Worm (Caenorhabditis elegans) whole organism, L2 larva: ENCODE results near the gene hmit-1.3.

ENCODE experiments used
- C34F6.9 ChIP-seq: fragments of 150-350 bp; optimal IDR thresholded peaks from 2 replicates; lab custom pipeline; 2014; ENCODE audit warnings: missing biosample characterization, missing genetic modification characterization
- F13H6.1 ChIP-seq: sonication (generic microtip); optimal IDR thresholded peaks from 2 replicates; lab custom pipeline; 2016; ENCODE audit warnings: missing genetic modification characterization, missing compliant biosample characterization
- R02D3.7 ChIP-seq: fragments of 150-350 bp; optimal IDR thresholded peaks from 2 replicates; lab custom pipeline; 2014; ENCODE audit warnings: missing biosample characterization, missing genetic modification characterization
- Y55F3AM.14 ChIP-seq: fragments of 200-800 bp; sonication (Bioruptor generic); optimal IDR thresholded peaks from 2 replicates; lab custom pipeline; 2018; ENCODE audit warnings: mild to moderate bottlenecking, missing genetic modification characterization, missing compliant biosample characterization
- ZK546.5 ChIP-seq: sonication (generic microtip); optimal IDR thresholded peaks from 2 replicates; lab custom pipeline; 2017; ENCODE audit warnings: missing biosample characterization, missing genetic modification characterization
- aly-2 ChIP-seq: fragments of 150-350 bp; optimal IDR thresholded peaks from 2 replicates; lab custom pipeline; 2014; ENCODE audit warnings: missing biosample characterization, missing genetic modification characterization
- ama-1 ChIP-seq: fragments of 150-350 bp; optimal IDR thresholded peaks from 2 replicates; lab custom pipeline; 2018; ENCODE audit warnings: inconsistent platforms
- blmp-1 ChIP-seq: sonication (generic microtip); optimal IDR thresholded peaks from 2 replicates; lab custom pipeline; 2017; ENCODE audit warnings: missing genetic modification characterization, mild to moderate bottlenecking, missing compliant biosample characterization, antibody characterized with exemption, moderate library complexity; ENCODE audit not compliant: insufficient read depth
- ceh-16 ChIP-seq: fragments of 150-350 bp; optimal IDR thresholded peaks from 2 replicates; lab custom pipeline; 2014; ENCODE audit warnings: missing biosample characterization, missing genetic modification characterization
- dmd-4 ChIP-seq: sonication (generic microtip); optimal IDR thresholded peaks from 2 replicates; lab custom pipeline; 2017; ENCODE audit warnings: missing biosample characterization, missing genetic modification characterization
- egl-27 ChIP-seq: sonication (generic microtip); optimal IDR thresholded peaks from 3 replicates; lab custom pipeline; 2017; ENCODE audit warnings: missing biosample characterization, missing genetic modification reagents, missing genetic modification characterization
- elt-3 ChIP-seq: sonication (generic microtip); optimal IDR thresholded peaks from 2 replicates; lab custom pipeline; 2017; ENCODE audit warnings: missing biosample characterization, missing genetic modification characterization
- fos-1 ChIP-seq: fragments of 150-350 bp; optimal IDR thresholded peaks from 2 replicates; lab custom pipeline; 2014; ENCODE audit warnings: missing biosample characterization, missing genetic modification characterization
- lin-11 ChIP-seq: fragments of 150-350 bp; sonication (generic microtip); optimal IDR thresholded peaks from 2 replicates; lab custom pipeline; 2014; ENCODE audit warnings: missing biosample characterization, missing genetic modification characterization, inconsistent platforms, mixed read lengths
- lin-13 ChIP-seq: fragments of 150-350 bp; optimal IDR thresholded peaks from 2 replicates; lab custom pipeline; 2014; ENCODE audit warnings: missing biosample characterization, missing genetic modification reagents, missing genetic modification characterization
- lsy-2 ChIP-seq, 2 experiments: fragments of 150-350 bp in 1 of 2; sonication (generic microtip) in 1 of 2; optimal IDR thresholded peaks; 2 replicates each; lab custom pipeline; 2014 to 2017; ENCODE audit warnings: missing biosample characterization in 2 of 2, missing genetic modification characterization in 2 of 2
- mab-5 ChIP-seq: fragments of 150-350 bp; optimal IDR thresholded peaks from 2 replicates; lab custom pipeline; 2014; ENCODE audit warnings: missing biosample characterization, missing genetic modification characterization
- mbf-1 ChIP-seq: sonication (generic microtip); optimal IDR thresholded peaks from 2 replicates; lab custom pipeline; 2017; ENCODE audit warnings: missing biosample characterization, missing genetic modification characterization
- mdl-1 ChIP-seq, 2 experiments: fragments of 150-350 bp in 1 of 2; sonication (generic microtip) in 1 of 2; optimal IDR thresholded peaks; 2 replicates each; lab custom pipeline; 2017; ENCODE audit warnings: missing biosample characterization in 2 of 2, missing genetic modification characterization in 2 of 2
- nhr-10 ChIP-seq: sonication (generic microtip); optimal IDR thresholded peaks from 2 replicates; lab custom pipeline; 2017; ENCODE audit warnings: missing biosample characterization, missing genetic modification characterization
- nhr-12 ChIP-seq: fragments of 150-350 bp; optimal IDR thresholded peaks from 2 replicates; lab custom pipeline; 2014; ENCODE audit warnings: missing biosample characterization, missing genetic modification characterization
- nhr-23 ChIP-seq: fragments of 150-350 bp; optimal IDR thresholded peaks from 2 replicates; lab custom pipeline; 2014; ENCODE audit warnings: missing biosample characterization, missing genetic modification reagents, missing genetic modification characterization
- nhr-237 ChIP-seq: fragments of 150-350 bp; optimal IDR thresholded peaks from 2 replicates; lab custom pipeline; 2014; ENCODE audit warnings: missing biosample characterization, missing genetic modification characterization
- nhr-25 ChIP-seq: fragments of 150-350 bp; sonication (generic microtip); optimal IDR thresholded peaks from 3 replicates; lab custom pipeline; 2014; ENCODE audit warnings: missing biosample characterization, missing genetic modification characterization
- nhr-6 ChIP-seq: fragments of 150-350 bp; optimal IDR thresholded peaks from 2 replicates; lab custom pipeline; 2014; ENCODE audit warnings: missing biosample characterization, missing genetic modification characterization
- nhr-77 ChIP-seq: fragments of 150-350 bp; optimal IDR thresholded peaks from 2 replicates; lab custom pipeline; 2014; ENCODE audit warnings: missing biosample characterization, missing genetic modification characterization
- peb-1 ChIP-seq: fragments of 150-350 bp; optimal IDR thresholded peaks from 2 replicates; lab custom pipeline; 2014; ENCODE audit warnings: missing biosample characterization, missing genetic modification characterization
- sem-4 ChIP-seq: fragments of 150-350 bp; optimal IDR thresholded peaks from 2 replicates; lab custom pipeline; 2014; ENCODE audit warnings: missing biosample characterization, missing genetic modification reagents, missing genetic modification characterization
- skn-1 ChIP-seq: sonication (generic microtip); optimal IDR thresholded peaks from 2 replicates; lab custom pipeline; 2017; ENCODE audit warnings: missing biosample characterization, missing genetic modification characterization
- sma-3 ChIP-seq: sonication (generic microtip); optimal IDR thresholded peaks from 2 replicates; lab custom pipeline; 2016; ENCODE audit warnings: missing genetic modification reagents, missing genetic modification characterization, missing compliant biosample characterization
- sma-9 ChIP-seq, 2 experiments: fragments of 150-350 bp in 1 of 2; sonication (generic microtip) in 1 of 2; optimal IDR thresholded peaks; 2 replicates each; lab custom pipeline; 2014 to 2016; ENCODE audit warnings: missing genetic modification characterization in 2 of 2, mild to moderate bottlenecking in 1 of 2, missing biosample characterization in 1 of 2, missing compliant biosample characterization in 1 of 2, missing genetic modification reagents in 1 of 2, moderate library complexity in 1 of 2
- snpc-4 ChIP-seq: fragments of 150-350 bp; optimal IDR thresholded peaks from 2 replicates; lab custom pipeline; 2014; ENCODE audit warnings: missing biosample characterization, missing genetic modification characterization
- unc-39 ChIP-seq: fragments of 150-350 bp; optimal IDR thresholded peaks from 2 replicates; lab custom pipeline; 2014; ENCODE audit warnings: missing biosample characterization, missing genetic modification characterization
- unc-55 ChIP-seq: fragments of 150-350 bp; sonication (generic microtip); optimal IDR thresholded peaks from 3 replicates; lab custom pipeline; 2014; ENCODE audit warnings: missing biosample characterization, missing genetic modification reagents, missing genetic modification characterization
- unc-62 ChIP-seq: fragments of 150-350 bp; optimal IDR thresholded peaks from 2 replicates; lab custom pipeline; 2014; ENCODE audit warnings: missing biosample characterization, missing genetic modification reagents, missing genetic modification characterization
- zag-1 ChIP-seq: fragments of 150-350 bp; optimal IDR thresholded peaks from 2 replicates; lab custom pipeline; 2014; ENCODE audit warnings: missing biosample characterization, missing genetic modification characterization
- ztf-1 ChIP-seq: fragments of 200-800 bp; sonication (Bioruptor generic); conservative IDR thresholded peaks from 2 replicates; pipeline ENCODE4 v1.3.6; 2022; ENCODE audit warnings: missing genetic modification characterization, missing compliant biosample characterization

The hmit-1.3 gene

DNA sequence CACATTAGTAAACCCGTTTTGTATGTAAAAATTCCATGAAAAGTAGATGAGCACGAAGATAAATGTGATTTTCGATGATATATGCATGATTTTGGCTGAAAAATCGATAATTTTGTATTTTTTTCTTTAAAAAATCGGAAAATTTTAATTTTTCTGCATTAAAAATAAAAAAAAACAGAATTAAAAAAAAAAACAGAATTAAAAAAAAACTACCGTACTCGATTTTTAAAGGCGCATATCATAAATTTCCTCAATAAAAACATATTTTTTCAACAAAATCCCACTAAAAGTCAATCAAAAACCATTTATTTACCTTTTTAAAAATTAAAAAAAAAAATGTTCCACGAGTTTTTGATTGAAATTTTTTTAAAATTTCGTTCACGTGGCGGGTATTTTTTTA, 26.3 kb downstream of the hmit-1.3 start, which contains the start of gene gly-14:
Gene gly-14, minus strand, starts transcription at position 101 of the 400 bp plus-strand sequence.
- TF ChIP-seq aly-2 (tag; lab: Kevin White, UChicago) (no peak), sem-4 (no peak), fos-1 (no peak), mdl-1 (tag; optimal IDR thresholded peaks at IDR 0.05; lab: Kevin White, UChicago) (no peak), unc-62 (GFP tag; lab: Kevin White, UChicago) (no peak), sma-9 (GFP tag; optimal IDR thresholded peaks at IDR 0.05; lab: Kevin White, UChicago) (no peak), sma-9 (tag; optimal IDR thresholded peaks at IDR 0.05; lab: Kevin White, UChicago) (no peak), egl-27 (tag; lab: Kevin White, UChicago) (no peak), lsy-2 (tag; optimal IDR thresholded peaks at IDR 0.05; lab: Kevin White, UChicago) (no peak), F13H6.1 (no peak), R02D3.7 (tag; lab: Kevin White, UChicago) (no peak), mbf-1 (tag; lab: Kevin White, UChicago) (no peak)
- TF ChIP-seq, all 48 proteins: peak for 0

DNA sequence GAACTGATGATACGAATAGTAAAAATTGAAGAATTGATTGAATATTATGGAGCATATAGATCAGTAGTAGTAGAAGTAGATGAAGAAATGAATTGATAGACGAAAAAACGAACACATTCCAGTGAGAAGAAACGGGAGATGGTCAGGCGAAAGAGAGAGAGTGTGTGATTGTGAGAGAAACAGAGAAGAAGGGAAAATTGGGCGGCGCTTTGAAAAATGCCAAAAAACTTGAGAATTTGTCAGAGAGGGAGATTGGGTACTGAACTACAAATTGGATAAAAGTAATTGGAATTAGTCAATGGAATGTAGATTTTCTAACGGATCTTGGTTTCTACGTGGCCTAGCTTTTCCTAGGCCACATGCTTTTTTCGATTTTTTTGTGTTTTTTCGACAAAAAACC, 31.2 kb downstream of the hmit-1.3 start, which contains the start of gene C34C12.7:
Gene C34C12.7, minus strand, starts transcription at position 118 of the 400 bp plus-strand sequence.
- TF ChIP-seq nhr-25 (no peak), ztf-1 (GFP tag; lab: Robert Waterston, UW) (no peak), nhr-237 (tag; lab: Kevin White, UChicago) (no peak), unc-39 (no peak), elt-3 (tag; lab: Kevin White, UChicago) (no peak), R02D3.7 (tag; lab: Kevin White, UChicago) (no peak), skn-1 (tag; lab: Kevin White, UChicago) (no peak), sma-9 (GFP tag; optimal IDR thresholded peaks at IDR 0.05; lab: Kevin White, UChicago) (no peak), sma-9 (tag; optimal IDR thresholded peaks at IDR 0.05; lab: Kevin White, UChicago) (no peak), snpc-4 (no peak), peb-1 (tag; lab: Kevin White, UChicago) (no peak), dmd-4 (tag; lab: Kevin White, UChicago) (no peak), nhr-23 (no peak), sem-4 (no peak), ceh-16 (tag; lab: Kevin White, UChicago) (no peak), nhr-10 (tag; lab: Kevin White, UChicago) (no peak)

DNA sequence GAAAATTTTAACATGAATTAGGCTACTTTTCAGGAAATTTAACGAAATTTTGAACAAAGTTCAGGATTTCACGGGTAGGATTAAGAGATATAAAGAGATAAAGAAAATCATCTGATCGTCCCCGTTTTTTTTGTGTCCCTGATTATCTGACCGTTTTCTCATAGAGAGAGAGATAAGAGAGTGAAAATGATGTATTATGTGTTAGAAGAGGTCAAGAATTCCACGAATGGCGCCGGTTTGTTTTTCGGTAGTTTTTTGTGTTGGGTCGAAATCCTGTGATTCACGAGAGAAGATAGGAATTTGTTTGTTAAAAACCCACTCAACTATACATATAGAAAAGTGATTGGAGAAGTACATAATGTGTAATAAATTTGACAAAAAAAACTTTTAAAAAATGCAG, 32.3 kb downstream of the hmit-1.3 start:
- TF ChIP-seq nhr-77 (tag; lab: Kevin White, UChicago) (no peak), mbf-1 (tag; lab: Kevin White, UChicago) (no peak), lin-11 (tag; lab: Kevin White, UChicago) (no peak), fos-1 (no peak), mab-5 (tag; lab: Kevin White, UChicago) (no peak), peb-1 (tag; lab: Kevin White, UChicago) (no peak)

DNA sequence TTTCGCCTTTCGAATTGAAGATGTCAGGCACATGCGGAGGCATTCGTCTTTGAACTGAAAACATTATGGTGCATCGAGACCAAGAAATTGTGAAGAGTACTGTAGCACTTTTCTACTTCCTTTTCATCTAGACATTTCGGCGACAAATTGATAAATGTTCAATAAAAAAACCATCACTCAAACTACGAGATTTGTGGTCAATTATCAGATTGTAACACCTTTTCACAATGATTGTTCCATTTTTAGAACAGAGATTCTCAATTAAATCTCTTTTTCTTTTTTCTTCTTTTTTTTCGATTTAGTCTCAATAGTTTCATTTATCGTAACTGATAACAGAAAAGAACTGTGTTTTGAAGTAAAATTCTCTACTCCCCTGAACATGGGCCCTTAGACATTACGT, 33.4 kb downstream of the hmit-1.3 start:
- TF ChIP-seq C34F6.9 (tag; lab: Kevin White, UChicago) (no peak), blmp-1 (tag; lab: Kevin White, UChicago) (peak; percentile 55), sma-3 (GFP tag; lab: Kevin White, UChicago) (peak; percentile 30)

DNA sequence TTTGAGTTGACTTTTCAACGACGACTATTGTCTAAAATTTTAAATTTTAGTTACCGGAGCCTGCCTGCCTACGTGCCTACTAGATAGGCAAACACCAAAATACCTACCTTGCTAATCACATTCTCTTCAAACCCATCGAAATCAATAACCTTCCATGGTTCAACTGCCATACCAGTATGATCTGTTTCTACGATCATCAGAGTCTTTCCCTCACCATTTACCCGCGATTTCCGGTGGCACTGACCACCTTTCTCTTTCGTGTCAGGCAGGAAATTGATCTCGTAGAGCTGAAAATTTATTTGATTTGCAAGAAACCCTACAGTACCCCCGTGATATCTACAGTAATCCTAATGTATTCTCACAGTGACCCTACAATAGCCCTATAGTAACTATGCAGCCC, 34.4 kb downstream of the hmit-1.3 start:
- no peak for TF ChIP-seq Y55F3AM.14 (GFP tag; lab: Kevin White, UChicago)
- TF ChIP-seq ZK546.5 (tag; lab: Kevin White, UChicago): no peak
- no peak for TF ChIP-seq mab-5 (tag; lab: Kevin White, UChicago)
- no peak for TF ChIP-seq nhr-237 (tag; lab: Kevin White, UChicago)
- TF ChIP-seq nhr-6 (tag; lab: Kevin White, UChicago): no peak
- TF ChIP-seq zag-1 (tag; lab: Kevin White, UChicago): no peak
- TF ChIP-seq fos-1: no peak
- TF ChIP-seq nhr-12 (tag; lab: Kevin White, UChicago): no peak
- no peak for TF ChIP-seq unc-55 (GFP tag; lab: Kevin White, UChicago)
- TF ChIP-seq lin-11 (tag; lab: Kevin White, UChicago): no peak
- no peak for TF ChIP-seq nhr-23
- no peak for TF ChIP-seq C34F6.9 (tag; lab: Kevin White, UChicago)
- no peak for TF ChIP-seq sma-9 (GFP tag; optimal IDR thresholded peaks at IDR 0.05; lab: Kevin White, UChicago)
- no peak for TF ChIP-seq sma-9 (tag; optimal IDR thresholded peaks at IDR 0.05; lab: Kevin White, UChicago)
- TF ChIP-seq F13H6.1: no peak
- TF ChIP-seq ama-1 (lab: Kevin White, UChicago): no peak
- TF ChIP-seq lin-13 (GFP tag; lab: Kevin White, UChicago): no peak
